Worm (Caenorhabditis elegans) whole organism, late embryonic: ENCODE measurements around the gene amt-3.

Experiments
- ahr-1 ChIP-seq: sonication (generic microtip); optimal IDR thresholded peaks from 2 replicates; lab custom pipeline; 2016; ENCODE audit warnings: missing genetic modification characterization, missing compliant biosample characterization
- ceh-19 ChIP-seq: fragments of 200-800 bp; sonication (Bioruptor generic); optimal IDR thresholded peaks from 2 replicates; lab custom pipeline; 2018; ENCODE audit warnings: mild to moderate bottlenecking, missing genetic modification characterization, missing compliant biosample characterization
- ceh-2 ChIP-seq: sonication (generic microtip); optimal IDR thresholded peaks from 2 replicates; lab custom pipeline; 2016; ENCODE audit warnings: missing genotype, missing genetic modification characterization, missing compliant biosample characterization
- ceh-22 ChIP-seq: sonication (generic microtip); optimal IDR thresholded peaks from 2 replicates; lab custom pipeline; 2017; ENCODE audit warnings: missing biosample characterization, missing genetic modification characterization
- ceh-24 ChIP-seq: sonication (generic microtip); optimal IDR thresholded peaks from 2 replicates; lab custom pipeline; 2016; ENCODE audit warnings: mild to moderate bottlenecking, missing genetic modification characterization, missing compliant biosample characterization
- ceh-30 ChIP-seq: fragments of 150-350 bp; optimal IDR thresholded peaks from 2 replicates; lab custom pipeline; 2014; ENCODE audit warnings: missing biosample characterization, missing genetic modification characterization
- ceh-31 ChIP-seq: sonication (generic microtip); optimal IDR thresholded peaks from 2 replicates; lab custom pipeline; 2016; ENCODE audit warnings: missing genetic modification characterization, missing compliant biosample characterization
- ceh-34 ChIP-seq: sonication (generic microtip); optimal IDR thresholded peaks from 2 replicates; lab custom pipeline; 2016; ENCODE audit warnings: mild to moderate bottlenecking, missing genetic modification characterization, missing compliant biosample characterization
- ceh-9 ChIP-seq: sonication (generic microtip); optimal IDR thresholded peaks from 2 replicates; lab custom pipeline; 2016; ENCODE audit warnings: mild to moderate bottlenecking, missing genetic modification characterization, inconsistent platforms, missing compliant biosample characterization
- dmd-4 ChIP-seq: sonication (generic microtip); optimal IDR thresholded peaks from 2 replicates; lab custom pipeline; 2016; ENCODE audit warnings: borderline replicate concordance, missing genetic modification characterization, missing compliant biosample characterization
- elt-2 ChIP-seq: sonication (generic microtip); optimal IDR thresholded peaks from 2 replicates; lab custom pipeline; 2016; ENCODE audit warnings: missing genetic modification reagents, missing genetic modification characterization, missing compliant biosample characterization
- elt-4 ChIP-seq: sonication (generic microtip); optimal IDR thresholded peaks from 2 replicates; lab custom pipeline; 2016; ENCODE audit warnings: missing genetic modification characterization, missing compliant biosample characterization
- fax-1 ChIP-seq: sonication (generic microtip); optimal IDR thresholded peaks from 2 replicates; lab custom pipeline; 2016; ENCODE audit warnings: missing genotype, missing genetic modification characterization, missing compliant biosample characterization
- fkh-10 ChIP-seq: fragments of 150-350 bp; optimal IDR thresholded peaks from 2 replicates; lab custom pipeline; 2014; ENCODE audit warnings: missing biosample characterization, missing genetic modification reagents, missing genetic modification characterization
- fkh-6 ChIP-seq: sonication (generic microtip); optimal IDR thresholded peaks from 2 replicates; lab custom pipeline; 2016; ENCODE audit warnings: missing genetic modification characterization, missing compliant biosample characterization
- hlh-13 ChIP-seq: fragments of 200-800 bp; sonication (Bioruptor generic); optimal IDR thresholded peaks from 2 replicates; lab custom pipeline; 2018; ENCODE audit warnings: mild to moderate bottlenecking, missing genetic modification characterization, missing compliant biosample characterization
- hlh-15 ChIP-seq: sonication (generic microtip); optimal IDR thresholded peaks from 2 replicates; lab custom pipeline; 2016; ENCODE audit warnings: missing genetic modification characterization, missing compliant biosample characterization
- hlh-30 ChIP-seq: sonication (generic microtip); optimal IDR thresholded peaks from 2 replicates; lab custom pipeline; 2017; ENCODE audit warnings: antibody characterized with exemption, missing genetic modification characterization, missing compliant biosample characterization; ENCODE audit not compliant: insufficient read depth
- hlh-8 ChIP-seq: sonication (generic microtip); optimal IDR thresholded peaks from 2 replicates; lab custom pipeline; 2016; ENCODE audit warnings: missing genotype, missing genetic modification characterization, missing compliant biosample characterization
- lim-6 ChIP-seq: sonication (generic microtip); optimal IDR thresholded peaks from 2 replicates; lab custom pipeline; 2016; ENCODE audit warnings: missing genetic modification characterization, missing compliant biosample characterization
- mec-3 ChIP-seq: sonication (generic microtip); optimal IDR thresholded peaks from 2 replicates; lab custom pipeline; 2016; ENCODE audit warnings: borderline replicate concordance, missing genetic modification characterization, missing compliant biosample characterization
- nfya-1 ChIP-seq: sonication (generic microtip); optimal IDR thresholded peaks from 2 replicates; lab custom pipeline; 2017; ENCODE audit warnings: missing genetic modification characterization, mild to moderate bottlenecking, missing compliant biosample characterization, antibody characterized with exemption, moderate library complexity
- nhr-232 ChIP-seq: sonication (generic microtip); optimal IDR thresholded peaks from 2 replicates; lab custom pipeline; 2016; ENCODE audit warnings: missing genetic modification characterization, missing compliant biosample characterization
- npax-4 ChIP-seq: sonication (generic microtip); optimal IDR thresholded peaks from 2 replicates; lab custom pipeline; 2016; ENCODE audit warnings: missing genetic modification characterization, missing compliant biosample characterization
- odd-2 ChIP-seq: sonication (generic microtip); optimal IDR thresholded peaks from 2 replicates; lab custom pipeline; 2017; ENCODE audit warnings: antibody characterized with exemption, mild to moderate bottlenecking, missing genetic modification characterization, missing compliant biosample characterization
- pag-3 ChIP-seq: sonication (generic microtip); optimal IDR thresholded peaks from 2 replicates; lab custom pipeline; 2016; ENCODE audit warnings: missing compliant biosample characterization, missing genetic modification characterization, borderline replicate concordance
- pat-9 ChIP-seq: fragments of 200-800 bp; sonication (Bioruptor generic); optimal IDR thresholded peaks from 2 replicates; lab custom pipeline; 2018; ENCODE audit warnings: mild to moderate bottlenecking, missing genetic modification characterization, moderate library complexity, missing compliant biosample characterization
- pha-4 ChIP-seq: fragments of 150-350 bp; optimal IDR thresholded peaks from 2 replicates; lab custom pipeline; 2018; ENCODE audit warnings: missing biosample characterization, missing genetic modification reagents, missing genetic modification characterization
- pqm-1 ChIP-seq: sonication (generic microtip); optimal IDR thresholded peaks from 2 replicates; lab custom pipeline; 2016; ENCODE audit warnings: missing genetic modification characterization, missing compliant biosample characterization
- pros-1 ChIP-seq: fragments of 150-350 bp; optimal IDR thresholded peaks from 2 replicates; lab custom pipeline; 2014; ENCODE audit warnings: missing biosample characterization, missing genetic modification reagents, missing genetic modification characterization
- ref-2 ChIP-seq: sonication (generic microtip); optimal IDR thresholded peaks from 2 replicates; lab custom pipeline; 2016; ENCODE audit warnings: missing genetic modification characterization, missing compliant biosample characterization
- sdc-2 ChIP-seq: sonication (generic microtip); optimal IDR thresholded peaks from 2 replicates; lab custom pipeline; 2016; ENCODE audit warnings: missing genotype, missing genetic modification characterization, missing compliant biosample characterization
- syd-9 ChIP-seq: sonication (generic microtip); optimal IDR thresholded peaks from 2 replicates; lab custom pipeline; 2016; ENCODE audit warnings: mild to moderate bottlenecking, missing genetic modification characterization, moderate library complexity, missing compliant biosample characterization
- unc-55 ChIP-seq: sonication (generic microtip); optimal IDR thresholded peaks from 2 replicates; lab custom pipeline; 2017; ENCODE audit warnings: missing biosample characterization, missing genetic modification reagents, missing genetic modification characterization
- unc-86 ChIP-seq: sonication (generic microtip); optimal IDR thresholded peaks from 2 replicates; lab custom pipeline; 2016; ENCODE audit warnings: missing genetic modification characterization, missing compliant biosample characterization
- zip-5 ChIP-seq: sonication (generic microtip); optimal IDR thresholded peaks from 2 replicates; lab custom pipeline; 2016; ENCODE audit warnings: missing genetic modification characterization, missing compliant biosample characterization

Gene amt-3

ce11 chrII:8382880-8383279, 13.9 kb upstream of the amt-3 start:
- TF ChIP-seq sdc-2, result no peak
- TF ChIP-seq pqm-1 (tag; lab: Kevin White, UChicago), result peak; percentile 72
- TF ChIP-seq elt-2 (tag; lab: Kevin White, UChicago), result peak; percentile 91
- TF ChIP-seq ceh-2 (tag; lab: Kevin White, UChicago), result no peak
- no peak for TF ChIP-seq odd-2 (tag; lab: Kevin White, UChicago)
- no peak for TF ChIP-seq lim-6 (tag; lab: Kevin White, UChicago)

ce11 chrII:8381197-8381596, 12.2 kb upstream of the amt-3 start, which contains the start of gene F49E12.12:
TSS of gene F49E12.12 (plus strand) at chrII:8381497.
- TF ChIP-seq npax-4 (tag; lab: Kevin White, UChicago), result no peak
- no peak for TF ChIP-seq hlh-8

ce11 chrII:8380188-8380587, 11.2 kb upstream of the amt-3 start:
- TF ChIP-seq syd-9 (tag; lab: Kevin White, UChicago), result no peak
- no peak for TF ChIP-seq pha-4
- TF ChIP-seq mec-3, result no peak
- TF ChIP-seq pat-9, result no peak
- no peak for TF ChIP-seq pag-3 (tag; lab: Kevin White, UChicago)
- TF ChIP-seq ceh-24 (tag; lab: Kevin White, UChicago), result no peak
- no peak for TF ChIP-seq ahr-1

ce11 chrII:8377722-8378121, 8.8 kb upstream of the amt-3 start:
- TF ChIP-seq fax-1 (tag; lab: Kevin White, UChicago) (no peak), pat-9 (no peak), ceh-22 (no peak), dmd-4 (no peak), unc-86 (tag; lab: Kevin White, UChicago) (no peak), pros-1 (tag; lab: Kevin White, UChicago) (no peak)

- TF ChIP-seq hlh-8 (no peak), ceh-19 (no peak), fkh-6 (tag; lab: Kevin White, UChicago) (no peak), zip-5 (no peak), ceh-30 (tag; lab: Kevin White, UChicago) (no peak)
Observed at ce11 chrII:8370194-8370593, 1.2 kb upstream of the amt-3 start.

ce11 chrII:8360453-8360852, 8.5 kb downstream of the amt-3 start, which contains the start of gene M195.2:
TSS of gene M195.2 (plus strand) at chrII:8360753.
- TF ChIP-seq pha-4 (no peak), hlh-8 (no peak)
- TF ChIP-seq, all 69 proteins: peak for 0

- TF ChIP-seq syd-9 (tag; lab: Kevin White, UChicago), result no peak
- no peak for TF ChIP-seq hlh-30 (tag; lab: Kevin White, UChicago)
- no peak for TF ChIP-seq hlh-15 (tag; lab: Kevin White, UChicago)
- TF ChIP-seq nhr-232 (tag; lab: Kevin White, UChicago), result no peak
- TF ChIP-seq nfya-1 (tag; lab: Kevin White, UChicago), result no peak
- TF ChIP-seq ahr-1, result no peak
- no peak for TF ChIP-seq hlh-13 (GFP tag; lab: Kevin White, UChicago)
- no peak for TF ChIP-seq ceh-30 (tag; lab: Kevin White, UChicago)
- no peak for TF ChIP-seq fkh-10 (GFP tag; lab: Kevin White, UChicago)
- no peak for TF ChIP-seq ceh-9 (tag; lab: Kevin White, UChicago)
- no peak for TF ChIP-seq ceh-31 (tag; lab: Kevin White, UChicago)
- no peak for TF ChIP-seq pros-1 (tag; lab: Kevin White, UChicago)
- TF ChIP-seq ceh-2 (tag; lab: Kevin White, UChicago), result no peak
- no peak for TF ChIP-seq unc-55 (GFP tag; lab: Kevin White, UChicago)
- TF ChIP-seq ceh-34 (tag; lab: Kevin White, UChicago), result no peak
- no peak for TF ChIP-seq ref-2 (tag; lab: Kevin White, UChicago)
- TF ChIP-seq elt-4 (tag; lab: Kevin White, UChicago), result no peak
- TF ChIP-seq unc-86 (tag; lab: Kevin White, UChicago), result no peak
- no peak for TF ChIP-seq ceh-19
Observed at ce11 chrII:8359350-8359749, 9.6 kb downstream of the amt-3 start, which contains the start of gene col-77. TSS of gene col-77 (minus strand) at chrII:8359381.
